Worm (Caenorhabditis elegans) whole organism, L4 larva: ENCODE results near the gene unc-2.

Source experiments
- F37D6.2 ChIP-seq: sonication (generic microtip); optimal IDR thresholded peaks from 2 replicates; lab custom pipeline; 2016; ENCODE audit warnings: mild to moderate bottlenecking, missing genetic modification characterization, missing compliant biosample characterization
- F44E2.7 ChIP-seq: fragments of 200-800 bp; sonication (Bioruptor generic); IDR thresholded peaks from 2 replicates; pipeline ENCODE4 v2.1.2; 2022; ENCODE audit warnings: missing genetic modification characterization, missing compliant biosample characterization
- T20F7.1 ChIP-seq: fragments of 200-800 bp; sonication (Bioruptor generic); optimal IDR thresholded peaks from 2 replicates; lab custom pipeline; 2018; ENCODE audit warnings: mild to moderate bottlenecking, missing genetic modification characterization, missing compliant biosample characterization
- T26A8.4 ChIP-seq: fragments of 200-800 bp; sonication (Bioruptor generic); IDR thresholded peaks from 2 replicates; pipeline ENCODE4 v1.3.6; 2022; ENCODE audit warnings: missing genetic modification characterization, missing compliant biosample characterization
- Y105C5A.15 ChIP-seq: fragments of 200-800 bp; sonication (Bioruptor generic); IDR thresholded peaks from 2 replicates; pipeline ENCODE4 v1.3.6; 2022; ENCODE audit warnings: missing genetic modification characterization, missing compliant biosample characterization
- Y5F2A.4 ChIP-seq: fragments of 200-800 bp; sonication (Bioruptor generic); optimal IDR thresholded peaks from 2 replicates; lab custom pipeline; 2018; ENCODE audit warnings: mild to moderate bottlenecking, missing genetic modification characterization, missing compliant biosample characterization
- Y75B8A.6 ChIP-seq: fragments of 200-800 bp; sonication (Bioruptor generic); IDR thresholded peaks from 2 replicates; pipeline ENCODE4 v1.3.6; 2022; ENCODE audit warnings: missing genetic modification reagents, missing genetic modification characterization, missing compliant biosample characterization
- ZK337.2 ChIP-seq: fragments of 200-800 bp; sonication (Bioruptor generic); IDR thresholded peaks from 2 replicates; pipeline ENCODE4 v1.3.6; 2022; ENCODE audit warnings: missing genetic modification reagents, missing genetic modification characterization, missing compliant biosample characterization
- ama-1 ChIP-seq: fragments of 150-350 bp; optimal IDR thresholded peaks from 2 replicates; lab custom pipeline; 2014; ENCODE audit warnings: inconsistent platforms, mixed read lengths
- arid-1 ChIP-seq: fragments of 200-800 bp; sonication (Bioruptor generic); conservative IDR thresholded peaks from 2 replicates; pipeline ENCODE4 v1.3.6; 2022; ENCODE audit warnings: missing genetic modification reagents, missing genetic modification characterization, missing compliant biosample characterization
- ceh-20 ChIP-seq: fragments of 200-800 bp; sonication (Bioruptor generic); IDR thresholded peaks from 2 replicates; pipeline ENCODE4 v1.3.6; 2022; ENCODE audit warnings: missing genetic modification reagents, missing genetic modification characterization, missing compliant biosample characterization
- cey-2 ChIP-seq: sonication (generic microtip); optimal IDR thresholded peaks from 3 replicates; lab custom pipeline; 2017; ENCODE audit warnings: missing genetic modification characterization, mild to moderate bottlenecking, missing compliant biosample characterization, antibody characterized with exemption, borderline replicate concordance; ENCODE audit not compliant: insufficient read depth
- daf-12 ChIP-seq: fragments of 150-350 bp; optimal IDR thresholded peaks from 2 replicates; lab custom pipeline; 2014; ENCODE audit warnings: missing biosample characterization, missing genetic modification reagents, missing genetic modification characterization
- daf-19 ChIP-seq: fragments of 200-800 bp; sonication (Bioruptor generic); conservative IDR thresholded peaks from 2 replicates; pipeline ENCODE4 v1.3.6; 2022; ENCODE audit warnings: missing genetic modification characterization, missing compliant biosample characterization
- dmd-6 ChIP-seq: fragments of 200-800 bp; sonication (Bioruptor generic); IDR thresholded peaks from 2 replicates; pipeline ENCODE4 v1.3.6; 2022; ENCODE audit warnings: missing genetic modification reagents, missing genetic modification characterization, missing compliant biosample characterization
- dpl-1 ChIP-seq: fragments of 150-350 bp; optimal IDR thresholded peaks from 2 replicates; lab custom pipeline; 2014; ENCODE audit warnings: missing biosample characterization, missing genetic modification reagents, missing genetic modification characterization
- duxl-1 ChIP-seq: sonication (generic microtip); optimal IDR thresholded peaks from 2 replicates; lab custom pipeline; 2016; ENCODE audit warnings: mild to moderate bottlenecking, missing genetic modification characterization, moderate library complexity, missing compliant biosample characterization; ENCODE audit not compliant: poor library complexity
- dve-1 ChIP-seq: sonication (generic microtip); optimal IDR thresholded peaks from 2 replicates; lab custom pipeline; 2017; ENCODE audit warnings: antibody characterized with exemption, mild to moderate bottlenecking, missing genetic modification characterization, missing compliant biosample characterization; ENCODE audit not compliant: insufficient read depth
- egl-27 ChIP-seq: sonication (generic microtip); optimal IDR thresholded peaks from 3 replicates; lab custom pipeline; 2017; ENCODE audit warnings: missing biosample characterization, missing genetic modification reagents, missing genetic modification characterization
- gei-8 ChIP-seq: fragments of 200-800 bp; sonication (Bioruptor generic); optimal IDR thresholded peaks from 2 replicates; lab custom pipeline; 2018; ENCODE audit warnings: mild to moderate bottlenecking, missing genetic modification characterization, missing compliant biosample characterization
- lim-7 ChIP-seq: fragments of 200-800 bp; sonication (Bioruptor generic); IDR thresholded peaks from 2 replicates; pipeline ENCODE4 v1.3.6; 2022; ENCODE audit warnings: missing genetic modification characterization, missing compliant biosample characterization
- lin-13 ChIP-seq: fragments of 150-350 bp; optimal IDR thresholded peaks from 2 replicates; lab custom pipeline; 2014; ENCODE audit warnings: missing biosample characterization, missing genetic modification reagents, missing genetic modification characterization
- lin-29 ChIP-seq: fragments of 200-800 bp; sonication (Bioruptor generic); IDR thresholded peaks from 2 replicates; pipeline ENCODE4 v1.3.6; 2022; ENCODE audit warnings: missing genetic modification reagents, missing genetic modification characterization, missing compliant biosample characterization
- lsy-2 ChIP-seq, 2 experiments: fragments of 150-350 bp in 1 of 2; sonication (generic microtip) in 1 of 2; optimal IDR thresholded peaks; 2 replicates each; lab custom pipeline; 2014 to 2017; ENCODE audit warnings: missing biosample characterization in 2 of 2, missing genetic modification characterization in 2 of 2
- madf-9 ChIP-seq: fragments of 200-800 bp; sonication (Bioruptor generic); conservative IDR thresholded peaks from 2 replicates; pipeline ENCODE4 v1.3.6; 2022; ENCODE audit warnings: missing genetic modification reagents, missing genetic modification characterization, missing compliant biosample characterization
- mdl-1 ChIP-seq, 2 experiments: fragments of 150-350 bp in 1 of 2; sonication (generic microtip) in 1 of 2; optimal IDR thresholded peaks; 2 replicates each; lab custom pipeline; 2014 to 2017; ENCODE audit warnings: missing biosample characterization in 2 of 2, missing genetic modification characterization in 2 of 2
- mes-2 ChIP-seq: sonication (generic microtip); optimal IDR thresholded peaks from 2 replicates; lab custom pipeline; 2016; ENCODE audit warnings: missing genotype, mild to moderate bottlenecking, missing genetic modification characterization, missing compliant biosample characterization; ENCODE audit not compliant: poor library complexity, severe bottlenecking
- nhr-10 ChIP-seq: fragments of 150-350 bp; optimal IDR thresholded peaks from 2 replicates; lab custom pipeline; 2014; ENCODE audit warnings: missing biosample characterization, missing genetic modification characterization
- nhr-102 ChIP-seq: sonication (generic microtip); optimal IDR thresholded peaks from 2 replicates; lab custom pipeline; 2016; ENCODE audit warnings: mild to moderate bottlenecking, missing genetic modification characterization, moderate library complexity, missing compliant biosample characterization
- nhr-111 ChIP-seq: fragments of 200-800 bp; sonication (Bioruptor generic); optimal IDR thresholded peaks from 2 replicates; lab custom pipeline; 2018; ENCODE audit warnings: mild to moderate bottlenecking, missing genetic modification characterization, missing compliant biosample characterization
- nhr-237 ChIP-seq: sonication (generic microtip); optimal IDR thresholded peaks from 2 replicates; lab custom pipeline; 2017; ENCODE audit warnings: missing biosample characterization, missing genetic modification characterization
- nhr-25 ChIP-seq: sonication (generic microtip); optimal IDR thresholded peaks from 2 replicates; lab custom pipeline; 2017; ENCODE audit warnings: missing genetic modification characterization, mild to moderate bottlenecking, missing compliant biosample characterization, antibody characterized with exemption, moderate library complexity, borderline replicate concordance; ENCODE audit not compliant: insufficient read depth
- nhr-28 ChIP-seq: fragments of 150-350 bp; optimal IDR thresholded peaks from 2 replicates; lab custom pipeline; 2014; ENCODE audit warnings: missing biosample characterization, missing genetic modification characterization
- nhr-41 ChIP-seq: fragments of 200-800 bp; sonication (Bioruptor generic); IDR thresholded peaks from 2 replicates; pipeline ENCODE4 v1.3.6; 2022; ENCODE audit warnings: missing genetic modification reagents, missing genetic modification characterization, missing compliant biosample characterization
- nhr-48 ChIP-seq: sonication (generic microtip); optimal IDR thresholded peaks from 2 replicates; lab custom pipeline; 2016; ENCODE audit warnings: mild to moderate bottlenecking, missing genetic modification characterization, missing compliant biosample characterization
- nhr-6 ChIP-seq: fragments of 150-350 bp; optimal IDR thresholded peaks from 2 replicates; lab custom pipeline; 2014; ENCODE audit warnings: missing biosample characterization, missing genetic modification characterization
- nhr-77 ChIP-seq: fragments of 150-350 bp; optimal IDR thresholded peaks from 2 replicates; lab custom pipeline; 2014; ENCODE audit warnings: missing biosample characterization, missing genetic modification characterization
- pha-4 ChIP-seq, 2 experiments: fragments of 150-350 bp in 1 of 2; fragments of 200-800 bp in 1 of 2; sonication (Bioruptor generic) in 1 of 2; IDR thresholded peaks in 1 of 2; optimal IDR thresholded peaks in 1 of 2; 2 replicates each; pipeline versions ENCODE4 v1.3.6 to Lab custom; 2014 to 2022; ENCODE audit warnings: missing genetic modification characterization in 2 of 2, missing genetic modification reagents in 2 of 2, missing biosample characterization in 1 of 2, missing compliant biosample characterization in 1 of 2
- sdz-12 ChIP-seq: fragments of 200-800 bp; sonication (Bioruptor generic); optimal IDR thresholded peaks from 2 replicates; lab custom pipeline; 2018; ENCODE audit warnings: mild to moderate bottlenecking, missing genetic modification characterization, missing compliant biosample characterization
- skn-1 ChIP-seq: fragments of 150-350 bp; optimal IDR thresholded peaks from 2 replicates; lab custom pipeline; 2014; ENCODE audit warnings: missing biosample characterization, missing genetic modification characterization
- spr-3 ChIP-seq: fragments of 200-800 bp; sonication (Bioruptor generic); optimal IDR thresholded peaks from 2 replicates; lab custom pipeline; 2018; ENCODE audit warnings: mild to moderate bottlenecking, missing genetic modification characterization, missing compliant biosample characterization
- unc-130 ChIP-seq: sonication (generic microtip); optimal IDR thresholded peaks from 2 replicates; lab custom pipeline; 2016; ENCODE audit warnings: missing genetic modification reagents, missing genetic modification characterization, missing compliant biosample characterization
- unc-39 ChIP-seq: sonication (generic microtip); optimal IDR thresholded peaks from 2 replicates; lab custom pipeline; 2017; ENCODE audit warnings: missing biosample characterization, missing genetic modification characterization
- unc-62 ChIP-seq, 3 experiments: fragments of 150-350 bp in 1 of 3; sonication (generic microtip); optimal IDR thresholded peaks in 2 of 3; peaks in 1 of 3; 1 replicate in 1 of 3; 2 replicates in 2 of 3; lab custom pipeline; 2014 to 2017; ENCODE audit warnings: missing biosample characterization in 3 of 3, missing genetic modification characterization in 3 of 3, missing genetic modification reagents in 3 of 3, missing genotype in 1 of 3
- zfp-3 ChIP-seq: fragments of 200-800 bp; sonication (Bioruptor generic); conservative IDR thresholded peaks from 2 replicates; pipeline ENCODE4 v1.3.6; 2022; ENCODE audit warnings: missing genetic modification reagents, missing genetic modification characterization, missing compliant biosample characterization
- zip-2 ChIP-seq: fragments of 150-350 bp; optimal IDR thresholded peaks from 2 replicates; lab custom pipeline; 2014; ENCODE audit warnings: missing biosample characterization, missing genetic modification characterization
- ztf-11 ChIP-seq: fragments of 150-350 bp; optimal IDR thresholded peaks from 2 replicates; lab custom pipeline; 2014; ENCODE audit warnings: missing biosample characterization, missing genetic modification characterization
- ztf-7 ChIP-seq: fragments of 150-350 bp; optimal IDR thresholded peaks from 2 replicates; lab custom pipeline; 2014; ENCODE audit warnings: missing biosample characterization, missing genetic modification characterization

The unc-2 gene

ce11 chrX:2688583-2689220, 74.6 kb downstream of the unc-2 start, which contains the start of gene T14G11.1:
T14G11.1 (plus strand) TSS chrX:2688990.
- TF ChIP-seq dve-1 (tag; lab: Kevin White, UChicago) = peak; percentile 69
- TF ChIP-seq ceh-20 = no peak
- TF ChIP-seq gei-8 (GFP tag; lab: Kevin White, UChicago) = no peak
- TF ChIP-seq nhr-237 (tag; lab: Kevin White, UChicago) = no peak
- TF ChIP-seq lim-7 (GFP tag; lab: Robert Waterston, UW) = no peak
- no peak for TF ChIP-seq nhr-102
- TF ChIP-seq dmd-6 (GFP tag; lab: Robert Waterston, UW) = 0 out of 2 replicates have a peak, but pooled peaks have one; percentile 17
- no peak for TF ChIP-seq sdz-12
- no peak for TF ChIP-seq ztf-11 (tag; lab: Kevin White, UChicago)
- no peak for TF ChIP-seq cey-2 (tag; lab: Kevin White, UChicago)
- TF ChIP-seq nhr-25 (tag; lab: Kevin White, UChicago) = no peak
- 0 out of 2 replicates have a peak, but pooled peaks have one; percentile 45 for TF ChIP-seq arid-1
- no peak for TF ChIP-seq nhr-41 (GFP tag; lab: Robert Waterston, UW)
- no peak for TF ChIP-seq Y5F2A.4 (GFP tag; lab: Kevin White, UChicago)
- TF ChIP-seq zip-2 (tag; lab: Kevin White, UChicago) = no peak
- no peak for TF ChIP-seq F44E2.7 (GFP tag; lab: Robert Waterston, UW)
- TF ChIP-seq pha-4 (GFP tag; IDR thresholded peaks at IDR 0.05; lab: Robert Waterston, UW) = no peak
- TF ChIP-seq pha-4 (tag; optimal IDR thresholded peaks at IDR 0.05; lab: Kevin White, UChicago) = peak; percentile 7
- no peak for TF ChIP-seq nhr-10
- TF ChIP-seq ZK337.2 = no peak
- TF ChIP-seq mdl-1 (tag; optimal IDR thresholded peaks at IDR 0.05; lab: Kevin White, UChicago) = peak in 1 of 2 experiments; percentile 46
- TF ChIP-seq Y105C5A.15 = no peak
- TF ChIP-seq lin-29 = no peak
- no peak for TF ChIP-seq daf-12 (tag; lab: Kevin White, UChicago)
- no peak for TF ChIP-seq T20F7.1
- TF ChIP-seq T26A8.4 (GFP tag; lab: Robert Waterston, UW) = peak; percentile 53; the same call in 1 of the 2 replicates
- TF ChIP-seq zfp-3 (GFP tag; lab: Robert Waterston, UW) = no peak
- peak in 1 of 2 experiments; percentile 90 for TF ChIP-seq unc-62 (GFP tag; optimal IDR thresholded peaks at IDR 0.05 in 1 of 2; lab: Kevin White, UChicago)
- TF ChIP-seq unc-62 (tag; optimal IDR thresholded peaks at IDR 0.05; lab: Kevin White, UChicago) = no peak
- TF ChIP-seq duxl-1 (tag; lab: Kevin White, UChicago) = peak; percentile 45
- no peak for TF ChIP-seq unc-39 (tag; lab: Kevin White, UChicago)
- TF ChIP-seq ztf-7 (tag; lab: Kevin White, UChicago) = no peak
- TF ChIP-seq nhr-28 (tag; lab: Kevin White, UChicago) = peak; percentile 62
- TF ChIP-seq dpl-1 (GFP tag; lab: Kevin White, UChicago) = peak; percentile 36
- no peak for TF ChIP-seq madf-9
- TF ChIP-seq ama-1 (lab: Kevin White, UChicago) = no peak
- TF ChIP-seq nhr-111 (GFP tag; lab: Kevin White, UChicago) = no peak
- TF ChIP-seq F37D6.2 = peak; percentile 19
- no peak for TF ChIP-seq Y75B8A.6
- TF ChIP-seq nhr-6 (tag; lab: Kevin White, UChicago) = peak; percentile 21
- TF ChIP-seq nhr-77 = peak; percentile 15
- TF ChIP-seq egl-27 (tag; lab: Kevin White, UChicago) = no peak
- no peak for TF ChIP-seq unc-130 (GFP tag; lab: Kevin White, UChicago)
- TF ChIP-seq spr-3 (GFP tag; lab: Kevin White, UChicago) = no peak
- peak; percentile 9 for TF ChIP-seq nhr-48 (tag; lab: Kevin White, UChicago)
- TF ChIP-seq lin-13 (GFP tag; lab: Kevin White, UChicago) = peak; percentile 43
- TF ChIP-seq daf-19 (GFP tag; lab: Robert Waterston, UW) = no peak
- peak; percentile 91 to 98 for TF ChIP-seq lsy-2 (tag; optimal IDR thresholded peaks at IDR 0.05; lab: Kevin White, UChicago)
- no peak for TF ChIP-seq skn-1 (tag; lab: Kevin White, UChicago)
- TF ChIP-seq mes-2 = peak; percentile 83
